Worm (Caenorhabditis elegans): ENCODE data around the gene irld-29.

DNA sequence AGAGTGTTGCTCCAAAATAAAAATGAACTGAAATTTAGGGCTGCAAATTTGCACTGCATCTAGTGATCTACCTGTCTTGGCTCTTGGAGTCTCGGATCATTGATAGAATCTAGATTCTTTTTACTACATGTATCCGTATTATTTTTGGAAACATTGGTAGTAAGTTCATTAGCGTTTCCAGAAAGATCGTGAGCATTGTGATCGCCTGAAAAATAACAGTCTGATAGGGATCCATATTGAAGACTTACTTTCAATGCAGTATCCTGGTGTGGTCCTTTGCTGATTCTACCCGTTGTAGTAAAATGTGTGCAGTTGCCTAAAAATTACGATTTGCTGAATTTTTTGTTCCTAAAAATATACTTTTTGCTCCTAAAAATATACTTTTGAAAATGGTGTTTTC lies 32.1 kb downstream of the irld-29 start:
- TF ChIP-seq ztf-18 (tag; optimal IDR thresholded peaks at IDR 0.05) = no peak
- TF ChIP-seq hrde-1 (tag; optimal IDR thresholded peaks at IDR 0.05; ENCODE audit: borderline replicate concordance) = no peak
- no peak for TF ChIP-seq T07F8.4 (tag; optimal IDR thresholded peaks at IDR 0.05)
- no peak for TF ChIP-seq snpc-1.3 (tag; optimal IDR thresholded peaks at IDR 0.05; ENCODE audit: insufficient read depth)
- TF ChIP-seq rcor-1 (GFP tag; IDR thresholded peaks at IDR 0.05) = no peak
- TF ChIP-seq aptf-2 (GFP tag; conservative IDR thresholded peaks at IDR 0.05) = no peak
- no peak for TF ChIP-seq mes-4 (tag; optimal IDR thresholded peaks at IDR 0.05)
- TF ChIP-seq F52B5.7 (tag; optimal IDR thresholded peaks at IDR 0.05) = no peak
- no peak for TF ChIP-seq him-1 (tag; optimal IDR thresholded peaks at IDR 0.05)
- TF ChIP-seq sdz-38 (tag; optimal IDR thresholded peaks at IDR 0.05) = no peak
- TF ChIP-seq dpl-1 (GFP tag; optimal IDR thresholded peaks at IDR 0.05) = no peak
- no peak for TF ChIP-seq mcd-1 (GFP tag; IDR thresholded peaks at IDR 0.05)
- no peak for TF ChIP-seq pha-4 (tag; optimal IDR thresholded peaks at IDR 0.05)
- TF ChIP-seq ztf-26 (tag; optimal IDR thresholded peaks at IDR 0.05) = no peak
